Fruit fly (Drosophila melanogaster) whole organism, larva: ENCODE data around the gene CG4793.

Experiments
- noc ChIP-seq: fragments of 200-800 bp; sonication (Bioruptor generic); optimal IDR thresholded peaks from 3 replicates; lab custom pipeline; 2019; ENCODE audit warnings: missing biosample characterization, mild to moderate bottlenecking, missing genetic modification characterization, moderate library complexity

Gene CG4793

dm6 chr2L:15912008-15912900 lies 10.9 kb upstream of the CG4793 start:
- TF ChIP-seq noc (tag; lab: Kevin White, UChicago) = peak; percentile 97

dm6 chr2L:15912901-15913673 lies 10.1 kb upstream of the CG4793 start:
- peak; percentile 16 for TF ChIP-seq noc (tag; lab: Kevin White, UChicago)

- peak; percentile 45 for TF ChIP-seq noc (tag; lab: Kevin White, UChicago)
Observed at dm6 chr2L:15913674-15914037, 9.5 kb upstream of the CG4793 start.

- no peak for TF ChIP-seq noc (tag; lab: Kevin White, UChicago)
Observed at dm6 chr2L:15916588-15916987, 6.6 kb upstream of the CG4793 start, which contains the start of gene CG13244. Gene CG13244 (plus strand): TSS chr2L:15916888.

dm6 chr2L:15936138-15936537 lies 12.9 kb downstream of the CG4793 start:
- no peak for TF ChIP-seq noc (tag; lab: Kevin White, UChicago)

dm6 chr2L:15941141-15941540 lies 17.9 kb downstream of the CG4793 start, which contains the start of gene CG12448:
Gene CG12448 (plus strand): TSS chr2L:15941441.
- no peak for TF ChIP-seq noc (tag; lab: Kevin White, UChicago)

- TF ChIP-seq noc (tag; lab: Kevin White, UChicago) = no peak
Observed at dm6 chr2L:15949457-15949856, 26.3 kb downstream of the CG4793 start.

dm6 chr2L:15957558-15957957 lies 34.4 kb downstream of the CG4793 start, which contains the start of gene CG18063:
Gene CG18063 (plus strand): TSS chr2L:15957858.
- TF ChIP-seq noc (tag; lab: Kevin White, UChicago) = no peak

- no peak for TF ChIP-seq noc (tag; lab: Kevin White, UChicago)
Observed at dm6 chr2L:15962335-15962734, 39.1 kb downstream of the CG4793 start, which contains the start of gene beat-Ib. Gene beat-Ib (minus strand): TSS chr2L:15962435.
